Worm (Caenorhabditis elegans): ENCODE results near the gene ZK637.4.

ce11 chrIII:8849507-8849906 is 44.1 kb upstream of the ZK637.4 start, which contains the start of gene F44E2.8:
- no peak for TF ChIP-seq nfya-1 (tag; optimal IDR thresholded peaks at IDR 0.05)
- no peak for TF ChIP-seq ref-2 (tag; optimal IDR thresholded peaks at IDR 0.05)
- no peak for TF ChIP-seq ama-1 (optimal IDR thresholded peaks at IDR 0.05)
- no peak for TF ChIP-seq elt-2 (tag; optimal IDR thresholded peaks at IDR 0.05)
- TF ChIP-seq fkh-10 (GFP tag; optimal IDR thresholded peaks at IDR 0.05) = no peak
- TF ChIP-seq dve-1 (tag; optimal IDR thresholded peaks at IDR 0.05) = no peak
- TF ChIP-seq pat-9 (tag; optimal IDR thresholded peaks at IDR 0.05) = no peak
